Fruit fly (Drosophila melanogaster) whole organism, wandering third instar larva: Measurements from ENCODE around the gene cnir.
A peak's percentile ranks its signal among the peaks of the same experiment; 100 is the strongest.

ENCODE experiments used
- Abd-B ChIP-seq: fragments of >200 bp; optimal IDR thresholded peaks from 2 replicates; lab custom pipeline; 2017; ENCODE audit warnings: missing biosample characterization, missing genetic modification characterization
- CG32264 ChIP-seq: fragments of 200-800 bp; sonication (Bioruptor generic); optimal IDR thresholded peaks from 2 replicates; lab custom pipeline; 2016; ENCODE audit warnings: missing biosample characterization, missing genetic modification characterization
- CG9705 ChIP-seq: fragments of 200-800 bp; sonication (Bioruptor generic); optimal IDR thresholded peaks from 2 replicates; lab custom pipeline; 2018; ENCODE audit warnings: missing biosample characterization, mild to moderate bottlenecking, missing genetic modification characterization
- CrebA ChIP-seq: fragments of 200-800 bp; sonication (Bioruptor generic); optimal IDR thresholded peaks from 2 replicates; lab custom pipeline; 2016; ENCODE audit warnings: missing biosample characterization, mild to moderate bottlenecking, missing genetic modification characterization, borderline replicate concordance
- Dfd ChIP-seq: fragments of >200 bp; optimal IDR thresholded peaks from 2 replicates; lab custom pipeline; 2017; ENCODE audit warnings: missing biosample characterization, missing genetic modification characterization
- Dif ChIP-seq: fragments of 200-275, 200-300 bp; sonication (Bioruptor generic); optimal IDR thresholded peaks from 2 replicates; lab custom pipeline; 2018; ENCODE audit warnings: missing biosample characterization, missing genetic modification characterization; ENCODE audit not compliant: partially characterized antibody
- GATAd ChIP-seq: sonication (Bioruptor generic); optimal IDR thresholded peaks from 2 replicates; lab custom pipeline; 2016; ENCODE audit warnings: missing biosample characterization, missing genetic modification characterization
- HLH106 ChIP-seq: fragments of 200-800 bp; optimal IDR thresholded peaks from 3 replicates; lab custom pipeline; 2019; ENCODE audit warnings: missing biosample characterization, mild to moderate bottlenecking, missing genetic modification characterization, moderate library complexity
- Hnf4 ChIP-seq: fragments of 200-800 bp; sonication (Bioruptor generic); optimal IDR thresholded peaks from 2 replicates; lab custom pipeline; 2016; ENCODE audit warnings: missing biosample characterization, mild to moderate bottlenecking, missing genetic modification characterization
- Hr78 ChIP-seq: fragments of >200 bp; optimal IDR thresholded peaks from 2 replicates; lab custom pipeline; 2017; ENCODE audit warnings: missing biosample characterization, missing genetic modification characterization
- Hr83 ChIP-seq: fragments of 200-300 bp; sonication (Bioruptor generic); optimal IDR thresholded peaks from 2 replicates; lab custom pipeline; 2016; ENCODE audit warnings: missing biosample characterization, mild to moderate bottlenecking, missing genetic modification characterization, moderate library complexity; ENCODE audit not compliant: poor library complexity, severe bottlenecking
- Jra ChIP-seq: sonication (Bioruptor generic); optimal IDR thresholded peaks from 2 replicates; lab custom pipeline; 2016; ENCODE audit warnings: missing biosample characterization, missing genetic modification characterization
- Mio ChIP-seq: sonication (Bioruptor generic); optimal IDR thresholded peaks from 2 replicates; lab custom pipeline; 2016; ENCODE audit warnings: missing biosample characterization, missing genetic modification characterization
- Myc ChIP-seq: fragments of >200 bp; optimal IDR thresholded peaks from 2 replicates; lab custom pipeline; 2017
- N ChIP-seq: fragments of >200 bp; optimal IDR thresholded peaks from 2 replicates; lab custom pipeline; 2018; ENCODE audit warnings: missing biosample characterization, missing external identifiers, missing genetic modification characterization
- OdsH ChIP-seq: fragments of 200-800 bp; sonication (Bioruptor generic); optimal IDR thresholded peaks from 2 replicates; lab custom pipeline; 2016; ENCODE audit warnings: missing biosample characterization, mild to moderate bottlenecking, missing genetic modification characterization
- Rel ChIP-seq, 2 experiments: fragments of 200-800 bp; sonication (Bioruptor generic) in 1 of 2; optimal IDR thresholded peaks; 2 replicates in 1 of 2; 3 replicates in 1 of 2; lab custom pipeline; 2016 to 2019; ENCODE audit warnings: mild to moderate bottlenecking in 2 of 2, missing biosample characterization in 2 of 2, missing genetic modification characterization in 2 of 2, moderate library complexity in 1 of 2
- Sp1 ChIP-seq: fragments of 200-800 bp; sonication (Bioruptor generic); optimal IDR thresholded peaks from 3 replicates; lab custom pipeline; 2019; ENCODE audit warnings: missing biosample characterization, mild to moderate bottlenecking, missing genetic modification characterization, moderate library complexity
- Vsx2 ChIP-seq: fragments of 200-300, 225-300 bp; sonication (Bioruptor generic); optimal IDR thresholded peaks from 2 replicates; lab custom pipeline; 2018; ENCODE audit warnings: missing biosample characterization, missing genetic modification characterization; ENCODE audit not compliant: partially characterized antibody
- br ChIP-seq: fragments of 200-800 bp; sonication (Bioruptor generic); optimal IDR thresholded peaks from 2 replicates; lab custom pipeline; 2016; ENCODE audit warnings: missing biosample characterization, missing genetic modification characterization
- brk ChIP-seq: fragments of 200-800 bp; sonication (Bioruptor generic); optimal IDR thresholded peaks from 2 replicates; lab custom pipeline; 2016; ENCODE audit warnings: missing biosample characterization, mild to moderate bottlenecking, missing genetic modification characterization
- dl ChIP-seq, 2 experiments: fragments of 175-275, 200-275 bp in 1 of 2; fragments of 200-275 bp in 1 of 2; sonication (Bioruptor generic); optimal IDR thresholded peaks; lab custom pipeline; 2018; ENCODE audit warnings: mild to moderate bottlenecking in 2 of 2, missing biosample characterization in 2 of 2, missing genetic modification characterization in 2 of 2, moderate library complexity in 2 of 2; ENCODE audit not compliant: partially characterized antibody in 2 of 2, insufficient read depth in 1 of 2
- dmrt93B ChIP-seq: fragments of 200-800 bp; sonication (Bioruptor generic); optimal IDR thresholded peaks from 2 replicates; lab custom pipeline; 2018; ENCODE audit warnings: missing biosample characterization, mild to moderate bottlenecking, missing genetic modification characterization
- dsf ChIP-seq: sonication (Bioruptor generic); optimal IDR thresholded peaks from 2 replicates; lab custom pipeline; 2016; ENCODE audit warnings: missing biosample characterization, missing genetic modification characterization, borderline replicate concordance
- ey ChIP-seq: fragments of 200-800 bp; sonication (Bioruptor generic); optimal IDR thresholded peaks from 2 replicates; lab custom pipeline; 2016; ENCODE audit warnings: missing biosample characterization, missing genetic modification characterization
- foxo ChIP-seq, 2 experiments: fragments of 200-800 bp; sonication (Bioruptor generic); optimal IDR thresholded peaks; 2 replicates in 1 of 2; 3 replicates in 1 of 2; lab custom pipeline; 2016 to 2017; ENCODE audit warnings: missing biosample characterization in 2 of 2, missing genetic modification characterization in 2 of 2
- fru ChIP-seq: fragments of 200-800 bp; sonication (Bioruptor generic); optimal IDR thresholded peaks from 3 replicates; lab custom pipeline; 2016; ENCODE audit warnings: missing biosample characterization, mild to moderate bottlenecking, missing genetic modification characterization
- h ChIP-seq: fragments of 200-800 bp; sonication (Bioruptor generic); optimal IDR thresholded peaks from 3 replicates; lab custom pipeline; 2016; ENCODE audit warnings: missing biosample characterization, mild to moderate bottlenecking, missing genetic modification characterization
- jim ChIP-seq: fragments of 175-275, 200-325 bp; sonication (Bioruptor generic); optimal IDR thresholded peaks from 2 replicates; lab custom pipeline; 2016; ENCODE audit warnings: missing biosample characterization, mild to moderate bottlenecking, missing genetic modification characterization
- lola ChIP-seq: fragments of >200 bp; optimal IDR thresholded peaks from 2 replicates; lab custom pipeline; 2017; ENCODE audit warnings: missing biosample characterization, missing genetic modification characterization
- pan ChIP-seq: fragments of >200 bp; optimal IDR thresholded peaks from 2 replicates; lab custom pipeline; 2017
- psq ChIP-seq: fragments of 200-800 bp; sonication (Bioruptor generic); optimal IDR thresholded peaks from 3 replicates; lab custom pipeline; 2017; ENCODE audit warnings: missing biosample characterization, mild to moderate bottlenecking, missing genetic modification characterization, moderate library complexity
- rgr ChIP-seq: fragments of 200-800 bp; sonication (Bioruptor generic); optimal IDR thresholded peaks from 3 replicates; lab custom pipeline; 2016; ENCODE audit warnings: missing biosample characterization, mild to moderate bottlenecking, missing genetic modification characterization
- sage ChIP-seq: fragments of 200-800 bp; sonication (Bioruptor generic); optimal IDR thresholded peaks from 2 replicates; lab custom pipeline; 2016; ENCODE audit warnings: missing biosample characterization, mild to moderate bottlenecking, missing genetic modification characterization
- sv ChIP-seq: fragments of 200-800 bp; sonication (Bioruptor generic); optimal IDR thresholded peaks from 3 replicates; lab custom pipeline; 2016; ENCODE audit warnings: missing biosample characterization, missing genetic modification characterization
- tai ChIP-seq: sonication (Bioruptor generic); optimal IDR thresholded peaks from 2 replicates; lab custom pipeline; 2016; ENCODE audit warnings: missing biosample characterization, missing genetic modification characterization
- usp ChIP-seq: fragments of >200 bp; optimal IDR thresholded peaks from 2 replicates; lab custom pipeline; 2017; ENCODE audit warnings: missing biosample characterization, missing genetic modification characterization
- woc ChIP-seq: sonication (Bioruptor generic); optimal IDR thresholded peaks from 2 replicates; lab custom pipeline; 2016; ENCODE audit warnings: missing biosample characterization, mild to moderate bottlenecking, missing genetic modification characterization

The cnir gene

DNA sequence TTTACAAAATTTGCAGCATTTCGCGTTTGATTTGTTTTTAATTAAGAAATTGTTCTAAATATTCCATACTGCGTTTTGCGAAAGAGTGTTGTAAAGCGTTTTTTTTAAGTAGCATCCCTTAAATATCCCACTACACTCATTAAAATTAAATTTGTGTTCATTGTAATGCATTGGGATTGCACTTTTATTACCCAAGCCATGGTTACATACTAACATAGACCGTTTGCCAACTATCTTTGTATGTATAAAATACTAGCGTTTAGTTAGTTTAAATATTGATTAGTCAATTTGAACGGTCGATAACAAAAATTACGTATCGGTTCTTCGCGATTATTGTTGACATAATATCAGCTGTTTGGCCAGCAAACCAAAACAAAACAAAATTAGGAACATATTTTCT is at the start of gene cnir, which contains the start of gene CG17221:
Gene cnir, minus strand, starts transcription at position 39 of the 400 bp plus-strand sequence.
Gene CG17221, plus strand, starts transcription at position 203 of the 400 bp plus-strand sequence.
- TF ChIP-seq tai (GFP tag; lab: Kevin White, UChicago) (no peak), dmrt93B (GFP tag; lab: Kevin White, UChicago) (no peak), jim (GFP tag; lab: Kevin White, UChicago) (no peak), pan (lab: Kevin White, UChicago) (no peak), dl (GFP tag; optimal IDR thresholded peaks at IDR 0.05; lab: Kevin White, UChicago; ENCODE audit: insufficient read depth in 1 of 2, partially characterized antibody in 2 of 2) (no peak), Myc (lab: Kevin White, UChicago) (peak; percentile 31), woc (peak; percentile 41), brk (GFP tag; lab: Kevin White, UChicago) (no peak), OdsH (peak; percentile 69), CG32264 (GFP tag; lab: Kevin White, UChicago) (peak; percentile 60), Vsx2 (GFP tag; lab: Kevin White, UChicago) (no peak), Dfd (GFP tag; lab: Kevin White, UChicago) (no peak), br (GFP tag; lab: Kevin White, UChicago) (peak; percentile 76), Rel (GFP tag; optimal IDR thresholded peaks at IDR 0.05; lab: Kevin White, UChicago) (no peak), Rel (tag; optimal IDR thresholded peaks at IDR 0.05; lab: Kevin White, UChicago) (peak; percentile 39), N (GFP tag; lab: Kevin White, UChicago) (no peak), rgr (GFP tag; lab: Kevin White, UChicago) (peak; percentile 80), usp (no peak), CG9705 (peak; percentile 66), fru (GFP tag; lab: Kevin White, UChicago) (peak; percentile 70), Mio (GFP tag; lab: Kevin White, UChicago) (no peak), psq (peak; percentile 64), dsf (GFP tag; lab: Kevin White, UChicago) (peak; percentile 87), Hr83 (GFP tag; lab: Kevin White, UChicago) (peak; percentile 84), foxo (GFP tag; optimal IDR thresholded peaks at IDR 0.05; lab: Kevin White, UChicago) (peak in 1 of 2 experiments; percentile 82), HLH106 (tag; lab: Kevin White, UChicago) (peak; percentile 69), Abd-B (no peak), Dif (GFP tag; lab: Kevin White, UChicago) (no peak), Jra (peak; percentile 86), Hr78 (no peak), Sp1 (GFP tag; lab: Kevin White, UChicago) (peak; percentile 66), Hnf4 (GFP tag; lab: Kevin White, UChicago) (peak; percentile 91), sage (GFP tag; lab: Kevin White, UChicago) (peak; percentile 59), ey (GFP tag; lab: Kevin White, UChicago) (peak; percentile 73), h (GFP tag; lab: Kevin White, UChicago) (peak; percentile 85), lola (GFP tag; lab: Kevin White, UChicago) (no peak), GATAd (peak; percentile 52), sv (peak; percentile 45), CrebA (no peak)

DNA sequence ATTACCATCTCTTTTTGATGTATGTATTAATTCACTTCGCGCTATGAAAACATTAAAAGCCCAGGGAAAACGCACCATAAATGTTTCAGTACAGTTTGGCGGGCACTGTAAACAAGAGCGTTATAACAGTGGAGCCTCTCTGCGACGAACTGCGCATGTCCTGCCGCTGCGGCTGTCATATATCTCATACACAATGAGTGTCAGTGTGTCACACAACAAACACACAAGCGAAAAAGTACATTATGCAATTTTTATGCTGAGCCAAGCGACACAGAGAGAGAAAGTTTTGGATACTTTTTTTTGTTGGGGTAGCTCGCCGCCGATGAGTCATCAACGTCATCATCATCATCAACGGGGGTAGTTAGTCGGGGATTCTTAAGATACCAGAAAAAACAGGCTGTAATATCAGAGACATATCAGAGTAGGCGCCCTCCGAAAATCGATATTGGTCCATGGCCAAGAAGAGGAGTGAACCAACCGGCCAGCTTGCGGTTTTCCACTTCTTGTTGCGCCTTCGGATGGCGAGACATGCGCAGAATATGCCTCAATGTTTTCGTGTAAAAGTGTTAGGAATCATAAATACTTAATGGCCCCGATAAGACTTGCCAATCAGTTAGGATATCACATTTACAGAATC is 48.7 kb upstream of the cnir start:
- TF ChIP-seq Myc (lab: Kevin White, UChicago) (no peak), sv (no peak), Vsx2 (GFP tag; lab: Kevin White, UChicago) (no peak), Dif (GFP tag; lab: Kevin White, UChicago) (no peak), Dfd (GFP tag; lab: Kevin White, UChicago) (no peak), pan (lab: Kevin White, UChicago) (no peak), N (GFP tag; lab: Kevin White, UChicago) (no peak), CG32264 (GFP tag; lab: Kevin White, UChicago) (no peak), Hr83 (GFP tag; lab: Kevin White, UChicago) (no peak), tai (GFP tag; lab: Kevin White, UChicago) (no peak), CrebA (no peak), br (GFP tag; lab: Kevin White, UChicago) (no peak), ey (GFP tag; lab: Kevin White, UChicago) (no peak), psq (no peak)
